Worm (Caenorhabditis elegans) whole organism, L4/young adult: Measurements from ENCODE around the gene F26F4.2.

Source experiments
- W03F9.2 ChIP-seq: fragments of 150-350 bp; optimal IDR thresholded peaks from 2 replicates; lab custom pipeline; 2014; ENCODE audit warnings: missing biosample characterization, missing genetic modification characterization
- dao-5 ChIP-seq: sonication (generic microtip); optimal IDR thresholded peaks from 2 replicates; lab custom pipeline; 2016; ENCODE audit warnings: missing genotype, missing genetic modification characterization, moderate library complexity, missing compliant biosample characterization
- him-1 ChIP-seq: sonication (generic microtip); optimal IDR thresholded peaks from 2 replicates; lab custom pipeline; 2016; ENCODE audit warnings: missing genotype, missing genetic modification reagents, missing genetic modification characterization, missing compliant biosample characterization

ce11 chrIII:4906365-4906764 lies 4.7 kb upstream of the F26F4.2 start:
- TF ChIP-seq him-1 (tag; lab: Kevin White, UChicago), result no peak
- TF ChIP-seq dao-5 (tag; lab: Kevin White, UChicago), result no peak
- no peak for TF ChIP-seq W03F9.2 (tag; lab: Kevin White, UChicago)
